Worm (Caenorhabditis elegans) whole organism, midembryonic: Measurements from ENCODE around the gene ZK593.3.

Source experiments
- cog-1 ChIP-seq: sonication (generic microtip); optimal IDR thresholded peaks from 2 replicates; lab custom pipeline; 2016; ENCODE audit warnings: missing genetic modification characterization, missing compliant biosample characterization
- med-1 ChIP-seq: sonication (generic microtip); optimal IDR thresholded peaks from 2 replicates; lab custom pipeline; 2017; ENCODE audit warnings: missing genetic modification characterization, mild to moderate bottlenecking, missing compliant biosample characterization, antibody characterized with exemption, missing genetic modification reagents; ENCODE audit not compliant: insufficient read depth
- ref-1 ChIP-seq: fragments of 200-800 bp; sonication (Bioruptor generic); conservative IDR thresholded peaks from 2 replicates; pipeline ENCODE4 v1.3.6; 2022; ENCODE audit warnings: missing genetic modification reagents, missing genetic modification characterization, missing compliant biosample characterization
- ztf-23 ChIP-seq: fragments of 200-800 bp; sonication (Bioruptor generic); IDR thresholded peaks from 2 replicates; pipeline ENCODE4 v1.3.6; 2022; ENCODE audit warnings: missing genetic modification reagents, missing genetic modification characterization, missing compliant biosample characterization

- no peak for TF ChIP-seq ref-1 (GFP tag; lab: Robert Waterston, UW)
- no peak for TF ChIP-seq med-1 (GFP tag; lab: Kevin White, UChicago)
- TF ChIP-seq ztf-23 (GFP tag; lab: Robert Waterston, UW) = no peak
- TF ChIP-seq cog-1 (tag; lab: Kevin White, UChicago) = no peak
These were observed 19.3 kb downstream of the ZK593.3 start for ce11 chrIV:10934786-10935185.
